Fruit fly (Drosophila melanogaster) whole organism, embryonic: ENCODE data around the gene bin.

Source experiments
- Atf-2 ChIP-seq: fragments of 200-800 bp; sonication (Bioruptor generic); optimal IDR thresholded peaks from 2 replicates; lab custom pipeline; 2016; ENCODE audit warnings: missing biosample characterization, missing genetic modification characterization
- B-H2 ChIP-seq: fragments of 200-800 bp; sonication (Bioruptor generic); optimal IDR thresholded peaks from 2 replicates; lab custom pipeline; 2018; ENCODE audit warnings: missing biosample characterization, mild to moderate bottlenecking, missing genetic modification characterization
- Blimp-1 ChIP-seq: fragments of 200-800 bp; sonication (Bioruptor generic); optimal IDR thresholded peaks from 3 replicates; lab custom pipeline; 2018; ENCODE audit warnings: missing biosample characterization, missing genetic modification characterization, mild to moderate bottlenecking, moderate library complexity, missing genetic modification reagents
- CG11695 ChIP-seq: fragments of 200-800 bp; sonication (Bioruptor generic); IDR thresholded peaks from 3 replicates; pipeline ENCODE4 v1.3.6; 2022; ENCODE audit warnings: missing biosample characterization, missing genetic modification characterization
- CG12391 ChIP-seq: fragments of 200-800 bp; sonication (Bioruptor generic); optimal IDR thresholded peaks from 3 replicates; lab custom pipeline; 2018; ENCODE audit warnings: missing biosample characterization, mild to moderate bottlenecking, missing genetic modification characterization, moderate library complexity
- CG12659 ChIP-seq: fragments of 200-800 bp; sonication (Bioruptor generic); optimal IDR thresholded peaks from 3 replicates; lab custom pipeline; 2017; ENCODE audit warnings: mild to moderate bottlenecking, missing biosample characterization, missing genetic modification reagents, missing genetic modification characterization
- CG13424 ChIP-seq: fragments of 200-800 bp; sonication (Bioruptor generic); optimal IDR thresholded peaks from 2 replicates; lab custom pipeline; 2019; ENCODE audit warnings: missing biosample characterization, mild to moderate bottlenecking, missing genetic modification characterization, moderate library complexity
- CG15269 ChIP-seq: fragments of 200-800 bp; sonication (Bioruptor generic); optimal IDR thresholded peaks from 2 replicates; lab custom pipeline; 2018; ENCODE audit warnings: missing biosample characterization, mild to moderate bottlenecking, missing genetic modification characterization, moderate library complexity
- CG1603 ChIP-seq: fragments of 200-800 bp; sonication (Bioruptor generic); optimal IDR thresholded peaks from 2 replicates; lab custom pipeline; 2019; ENCODE audit warnings: missing biosample characterization, mild to moderate bottlenecking, missing genetic modification characterization, moderate library complexity
- CG17359 ChIP-seq: fragments of 200-800 bp; sonication (Bioruptor generic); optimal IDR thresholded peaks from 3 replicates; lab custom pipeline; 2018; ENCODE audit warnings: missing biosample characterization, mild to moderate bottlenecking, missing genetic modification characterization, moderate library complexity
- CG17361 ChIP-seq: fragments of 200-800 bp; sonication (Bioruptor generic); IDR thresholded peaks from 3 replicates; pipeline ENCODE4 v1.3.6; 2022; ENCODE audit warnings: missing biosample characterization, missing genetic modification characterization
- CG2678 ChIP-seq: fragments of 200-800 bp; sonication (Bioruptor generic); optimal IDR thresholded peaks from 3 replicates; lab custom pipeline; 2019; ENCODE audit warnings: missing biosample characterization, mild to moderate bottlenecking, missing genetic modification characterization, moderate library complexity
- CG30403 ChIP-seq: fragments of 200-800 bp; sonication (Bioruptor generic); optimal IDR thresholded peaks from 3 replicates; lab custom pipeline; 2016; ENCODE audit warnings: missing biosample characterization, missing genetic modification characterization
- CG31224 ChIP-seq: fragments of 200-800 bp; sonication (Bioruptor generic); IDR thresholded peaks from 2 replicates; pipeline ENCODE4 v1.3.6; 2022; ENCODE audit warnings: missing biosample characterization, missing genetic modification characterization
- CG31441 ChIP-seq: fragments of 200-800 bp; sonication (Bioruptor generic); IDR thresholded peaks from 2 replicates; pipeline ENCODE4 v1.3.6; 2022; ENCODE audit warnings: missing biosample characterization, missing genetic modification characterization
- CG32772 ChIP-seq: fragments of 200-800 bp; sonication (Bioruptor generic); IDR thresholded peaks from 2 replicates; pipeline ENCODE4 v1.3.6; 2022; ENCODE audit warnings: missing biosample characterization, missing genetic modification characterization
- CG4854 ChIP-seq: fragments of 200-800 bp; sonication (Bioruptor generic); optimal IDR thresholded peaks from 2 replicates; lab custom pipeline; 2016; ENCODE audit warnings: missing biosample characterization, missing genetic modification characterization, inconsistent platforms
- CG7271 ChIP-seq: fragments of 200-800 bp; sonication (Bioruptor generic); optimal IDR thresholded peaks from 2 replicates; lab custom pipeline; 2018; ENCODE audit warnings: missing biosample characterization, mild to moderate bottlenecking, missing genetic modification characterization, moderate library complexity
- CG7839 ChIP-seq: fragments of 200-800 bp; sonication (Bioruptor generic); optimal IDR thresholded peaks from 3 replicates; lab custom pipeline; 2018; ENCODE audit warnings: missing biosample characterization, mild to moderate bottlenecking, missing genetic modification characterization, moderate library complexity
- CG9437 ChIP-seq: fragments of 200-800 bp; sonication (Bioruptor generic); optimal IDR thresholded peaks from 2 replicates; lab custom pipeline; 2018; ENCODE audit warnings: missing biosample characterization, mild to moderate bottlenecking, missing genetic modification characterization
- CoRest ChIP-seq: fragments of 200-800 bp; sonication (Bioruptor generic); optimal IDR thresholded peaks from 3 replicates; lab custom pipeline; 2018; ENCODE audit warnings: missing biosample characterization, mild to moderate bottlenecking, missing genetic modification characterization, moderate library complexity
- Dll ChIP-seq: fragments of 200-800 bp; sonication (Bioruptor generic); IDR thresholded peaks from 4 replicates; pipeline ENCODE4 v1.3.6; 2022; ENCODE audit warnings: missing biosample characterization, missing genetic modification characterization; ENCODE audit not compliant: partially characterized antibody
- Drgx ChIP-seq: fragments of 200-800 bp; sonication (Bioruptor generic); IDR thresholded peaks from 2 replicates; pipeline ENCODE4 v1.3.6; 2022; ENCODE audit warnings: missing biosample characterization, missing genetic modification characterization
- Fer1 ChIP-seq: fragments of 200-800 bp; sonication (Bioruptor generic); optimal IDR thresholded peaks from 2 replicates; lab custom pipeline; 2017; ENCODE audit warnings: missing biosample characterization, mild to moderate bottlenecking, missing genetic modification characterization
- HLH3B ChIP-seq: fragments of 200-800 bp; sonication (Bioruptor generic); IDR thresholded peaks from 2 replicates; pipeline ENCODE4 v1.3.6; 2022; ENCODE audit warnings: missing biosample characterization, missing genetic modification characterization
- Hr51 ChIP-seq, 2 experiments: fragments of 200-800 bp; sonication (Bioruptor generic); optimal IDR thresholded peaks; 2 replicates in 1 of 2; 3 replicates in 1 of 2; lab custom pipeline; 2016 to 2018; ENCODE audit warnings: missing biosample characterization in 2 of 2, missing genetic modification characterization in 2 of 2, mild to moderate bottlenecking in 1 of 2, moderate library complexity in 1 of 2
- Meics ChIP-seq: fragments of 200-800 bp; sonication (Bioruptor generic); optimal IDR thresholded peaks from 2 replicates; lab custom pipeline; 2017; ENCODE audit warnings: missing biosample characterization, mild to moderate bottlenecking, missing genetic modification characterization
- Oli ChIP-seq: fragments of 200-800 bp; sonication (Bioruptor generic); optimal IDR thresholded peaks from 2 replicates; lab custom pipeline; 2018; ENCODE audit warnings: missing biosample characterization, mild to moderate bottlenecking, missing genetic modification characterization, moderate library complexity
- PHDP ChIP-seq: fragments of 200-800 bp; sonication (Bioruptor generic); optimal IDR thresholded peaks from 3 replicates; lab custom pipeline; 2018; ENCODE audit warnings: missing biosample characterization, mild to moderate bottlenecking, missing genetic modification characterization, moderate library complexity
- Ptx1 ChIP-seq: fragments of 200-800 bp; sonication (Bioruptor generic); IDR thresholded peaks from 2 replicates; pipeline ENCODE4 v1.3.6; 2022; ENCODE audit warnings: missing biosample characterization, missing genetic modification characterization
- Sox102F ChIP-seq: fragments of 200-800 bp; sonication (Bioruptor generic); optimal IDR thresholded peaks from 2 replicates; lab custom pipeline; 2018; ENCODE audit warnings: missing biosample characterization, mild to moderate bottlenecking, missing genetic modification characterization, moderate library complexity
- Vsx1 ChIP-seq: fragments of 200-800 bp; sonication (Bioruptor generic); optimal IDR thresholded peaks from 2 replicates; lab custom pipeline; 2017; ENCODE audit warnings: missing biosample characterization, mild to moderate bottlenecking, missing genetic modification characterization, missing genetic modification reagents
- ase ChIP-seq: fragments of 200-800 bp; sonication (Bioruptor generic); IDR thresholded peaks from 3 replicates; pipeline ENCODE4 v1.3.6; 2022; ENCODE audit warnings: missing biosample characterization, missing genetic modification characterization
- bcd ChIP-seq: fragments of 200-800 bp; sonication (Bioruptor generic); optimal IDR thresholded peaks from 2 replicates; lab custom pipeline; 2017; ENCODE audit warnings: missing biosample characterization, mild to moderate bottlenecking, missing genetic modification characterization
- danr ChIP-seq: fragments of 200-800 bp; sonication (Bioruptor generic); IDR thresholded peaks from 2 replicates; pipeline ENCODE4 v1.3.6; 2022; ENCODE audit warnings: missing biosample characterization, missing genetic modification characterization
- esg ChIP-seq: fragments of 200-800 bp; sonication (Bioruptor generic); conservative IDR thresholded peaks from 2 replicates; pipeline ENCODE4 v1.3.6; 2022; ENCODE audit warnings: missing biosample characterization, missing genetic modification characterization
- fd96Cb ChIP-seq: fragments of 200-800 bp; sonication (Bioruptor generic); optimal IDR thresholded peaks from 2 replicates; lab custom pipeline; 2018; ENCODE audit warnings: missing biosample characterization, mild to moderate bottlenecking, missing genetic modification characterization, moderate library complexity
- gem ChIP-seq: fragments of 200-800 bp; sonication (Bioruptor generic); optimal IDR thresholded peaks from 2 replicates; lab custom pipeline; 2019; ENCODE audit warnings: missing biosample characterization, mild to moderate bottlenecking, missing genetic modification characterization, moderate library complexity
- ind ChIP-seq: fragments of 200-800 bp; sonication (Bioruptor generic); optimal IDR thresholded peaks from 3 replicates; lab custom pipeline; 2016; ENCODE audit warnings: missing biosample characterization, missing genetic modification characterization
- lab ChIP-seq: fragments of 200-800 bp; sonication (Bioruptor generic); optimal IDR thresholded peaks from 3 replicates; lab custom pipeline; 2017; ENCODE audit warnings: missing biosample characterization, missing genetic modification characterization, mild to moderate bottlenecking, moderate library complexity, missing genetic modification reagents
- nmo ChIP-seq: fragments of 200-800 bp; sonication (Bioruptor generic); optimal IDR thresholded peaks from 2 replicates; lab custom pipeline; 2018; ENCODE audit warnings: missing biosample characterization, mild to moderate bottlenecking, missing genetic modification characterization, moderate library complexity
- otp ChIP-seq: fragments of 200-800 bp; sonication (Bioruptor generic); IDR thresholded peaks from 3 replicates; pipeline ENCODE4, ENCODE4 v1.3.6; 2022; ENCODE audit warnings: missing biosample characterization, missing genetic modification characterization
- pfk ChIP-seq: fragments of 200-800 bp; sonication (Bioruptor generic); optimal IDR thresholded peaks from 2 replicates; lab custom pipeline; 2018; ENCODE audit warnings: missing biosample characterization, mild to moderate bottlenecking, missing genetic modification characterization, moderate library complexity
- phol ChIP-seq: fragments of 200-800 bp; sonication (Bioruptor generic); optimal IDR thresholded peaks from 3 replicates; lab custom pipeline; 2018; ENCODE audit warnings: missing biosample characterization, mild to moderate bottlenecking, missing genetic modification characterization, moderate library complexity
- sd ChIP-seq: fragments of 200-800 bp; sonication (Bioruptor generic); optimal IDR thresholded peaks from 3 replicates; lab custom pipeline; 2018; ENCODE audit warnings: missing biosample characterization, mild to moderate bottlenecking, missing genetic modification characterization, moderate library complexity
- seq ChIP-seq: fragments of 200-800 bp; sonication (Bioruptor generic); IDR thresholded peaks from 2 replicates; pipeline ENCODE4 v1.3.6; 2022; ENCODE audit warnings: missing biosample characterization, missing genetic modification characterization
- shn ChIP-seq: fragments of 200-800 bp; sonication (Bioruptor generic); optimal IDR thresholded peaks from 3 replicates; lab custom pipeline; 2016; ENCODE audit warnings: missing biosample characterization, missing genetic modification characterization
- tap ChIP-seq: fragments of 200-800 bp; optimal IDR thresholded peaks from 3 replicates; lab custom pipeline; 2019; ENCODE audit warnings: missing biosample characterization, mild to moderate bottlenecking, missing genetic modification characterization, moderate library complexity
- unpg ChIP-seq: fragments of 200-800 bp; sonication (Bioruptor generic); optimal IDR thresholded peaks from 3 replicates; lab custom pipeline; 2018; ENCODE audit warnings: missing biosample characterization, mild to moderate bottlenecking, missing genetic modification characterization, moderate library complexity

bin gene

dm6 chr3L:6996907-6997306, 6.5 kb downstream of the bin start:
- no peak for TF ChIP-seq shn (GFP tag; lab: Kevin White, UChicago)
- 0 out of 2 replicates have a peak, but pooled peaks have one; percentile 29 for TF ChIP-seq HLH3B (GFP tag; lab: Robert Waterston, UW)
- TF ChIP-seq Blimp-1 (GFP tag; lab: Kevin White, UChicago): peak; percentile 3
- no peak for TF ChIP-seq Vsx1 (GFP tag; lab: Kevin White, UChicago)
- no peak for TF ChIP-seq danr (GFP tag; lab: Robert Waterston, UW)
- peak; percentile 14 for TF ChIP-seq ind (GFP tag; lab: Kevin White, UChicago)
- peak; percentile 30; the same call in 1 of the 2 replicates for TF ChIP-seq seq (GFP tag; lab: Robert Waterston, UW)
- TF ChIP-seq CG7271: no peak
- TF ChIP-seq unpg (GFP tag; lab: Kevin White, UChicago): peak; percentile 23
- TF ChIP-seq CG31224: no peak
- no peak for TF ChIP-seq ase (GFP tag; lab: Robert Waterston, UW)
- peak; percentile 30 for TF ChIP-seq Sox102F
- TF ChIP-seq esg (GFP tag; lab: Robert Waterston, UW): 0 out of 2 replicates have a peak, but pooled peaks have one; percentile 15
- peak; percentile 14 for TF ChIP-seq Fer1 (GFP tag; lab: Kevin White, UChicago)
- TF ChIP-seq phol (tag; lab: Kevin White, UChicago): peak; percentile 41
- TF ChIP-seq Oli (tag; lab: Kevin White, UChicago): peak; percentile 34
- peak; percentile 16 for TF ChIP-seq CG12391
- peak; percentile 26 for TF ChIP-seq CG15269
- no peak for TF ChIP-seq CG9437 (GFP tag; lab: Kevin White, UChicago)
- TF ChIP-seq CG17359: peak; percentile 32
- TF ChIP-seq CoRest: peak; percentile 43
- TF ChIP-seq CG12659 (GFP tag; lab: Kevin White, UChicago): peak; percentile 16
- TF ChIP-seq CG32772 (GFP tag; lab: Robert Waterston, UW): no peak
- TF ChIP-seq CG30403 (GFP tag; lab: Kevin White, UChicago): peak; percentile 5
- TF ChIP-seq B-H2 (GFP tag; lab: Kevin White, UChicago): no peak
- TF ChIP-seq Meics (GFP tag; lab: Kevin White, UChicago): peak; percentile 35
- peak; percentile 65 for TF ChIP-seq Drgx (GFP tag; lab: Robert Waterston, UW)
- peak in 1 of 2 experiments; percentile 51 for TF ChIP-seq Hr51 (GFP tag; optimal IDR thresholded peaks at IDR 0.05; lab: Kevin White, UChicago)
- peak; percentile 21 for TF ChIP-seq lab (GFP tag; lab: Kevin White, UChicago)
- TF ChIP-seq gem: peak; percentile 41
- TF ChIP-seq sd (tag; lab: Kevin White, UChicago): no peak
- peak; percentile 28 for TF ChIP-seq CG13424 (tag; lab: Kevin White, UChicago)
- TF ChIP-seq CG31441: peak; percentile 34; the same call in 1 of the 2 replicates
- TF ChIP-seq CG1603 (tag; lab: Kevin White, UChicago): peak; percentile 17
- TF ChIP-seq CG4854 (GFP tag; lab: Kevin White, UChicago): no peak
- peak; percentile 34; the same call in 1 of the 3 replicates for TF ChIP-seq CG17361 (GFP tag; lab: Robert Waterston, UW)
- no peak for TF ChIP-seq pfk (GFP tag; lab: Kevin White, UChicago)
- TF ChIP-seq fd96Cb (tag; lab: Kevin White, UChicago): peak; percentile 38
- no peak for TF ChIP-seq Atf-2 (GFP tag; lab: Kevin White, UChicago)
- TF ChIP-seq otp (GFP tag; lab: Robert Waterston, UW): 0 out of 3 replicates have a peak, but pooled peaks have one; percentile 21
- TF ChIP-seq CG11695 (GFP tag; lab: Robert Waterston, UW): peak; percentile 44; the same call in 1 of the 3 replicates
- no peak for TF ChIP-seq Dll (GFP tag; lab: Robert Waterston, UW)
- TF ChIP-seq PHDP (tag; lab: Kevin White, UChicago): peak; percentile 27
- 0 out of 2 replicates have a peak, but pooled peaks have one; percentile 35 for TF ChIP-seq Ptx1 (GFP tag; lab: Robert Waterston, UW)
- TF ChIP-seq tap (tag; lab: Kevin White, UChicago): peak; percentile 24
- TF ChIP-seq CG2678 (tag; lab: Kevin White, UChicago): peak; percentile 49
- peak; percentile 20 for TF ChIP-seq nmo
- peak; percentile 25 for TF ChIP-seq CG7839 (tag; lab: Kevin White, UChicago)
- peak; percentile 16 for TF ChIP-seq bcd (GFP tag; lab: Kevin White, UChicago)
